Worm (Caenorhabditis elegans) whole organism, L1 larva: ENCODE data around the gene plpp-1.1.

Experiments
- C04F5.9 ChIP-seq: sonication (generic microtip); optimal IDR thresholded peaks from 2 replicates; lab custom pipeline; 2016; ENCODE audit warnings: missing genetic modification characterization, missing compliant biosample characterization
- ces-1 ChIP-seq: fragments of 150-350 bp; optimal IDR thresholded peaks from 2 replicates; lab custom pipeline; 2014; ENCODE audit warnings: missing biosample characterization, missing genetic modification reagents, missing genetic modification characterization
- dpl-1 ChIP-seq, 3 experiments: fragments of 150-350 bp in 2 of 3; sonication (generic microtip) in 1 of 3; optimal IDR thresholded peaks; 2 replicates each; lab custom pipeline; 2014 to 2017; ENCODE audit warnings: missing biosample characterization in 3 of 3, missing genetic modification characterization in 3 of 3, missing genetic modification reagents in 3 of 3
- efl-1 ChIP-seq, 4 experiments: fragments of 150-350 bp; optimal IDR thresholded peaks in 3 of 4; peaks in 1 of 4; 1 replicate in 1 of 4; 2 replicates in 3 of 4; lab custom pipeline; 2014; ENCODE audit warnings: missing biosample characterization in 2 of 4, missing genetic modification characterization in 2 of 4, missing genetic modification reagents in 2 of 4
- jun-1 ChIP-seq: fragments of 150-350 bp; optimal IDR thresholded peaks from 2 replicates; lab custom pipeline; 2014; ENCODE audit warnings: missing biosample characterization, missing genetic modification reagents, missing genetic modification characterization
- mep-1 ChIP-seq: fragments of 150-350 bp; optimal IDR thresholded peaks from 2 replicates; lab custom pipeline; 2014; ENCODE audit warnings: missing biosample characterization, missing genetic modification characterization
- nhr-237 ChIP-seq: fragments of 150-350 bp; optimal IDR thresholded peaks from 2 replicates; lab custom pipeline; 2014; ENCODE audit warnings: missing biosample characterization, missing genetic modification characterization
- nhr-28 ChIP-seq: fragments of 150-350 bp; optimal IDR thresholded peaks from 2 replicates; lab custom pipeline; 2014; ENCODE audit warnings: missing biosample characterization, missing genetic modification characterization
- nhr-76 ChIP-seq: sonication (generic microtip); optimal IDR thresholded peaks from 2 replicates; lab custom pipeline; 2017; ENCODE audit warnings: missing biosample characterization, missing genetic modification characterization
- unc-130 ChIP-seq: fragments of 150-350 bp; optimal IDR thresholded peaks from 2 replicates; lab custom pipeline; 2017; ENCODE audit warnings: missing biosample characterization, missing genetic modification characterization, inconsistent platforms
- ztf-11 ChIP-seq, 2 experiments: sonication (generic microtip); optimal IDR thresholded peaks; 2 replicates each; lab custom pipeline; 2016 to 2017; ENCODE audit warnings: missing genetic modification characterization in 2 of 2, missing biosample characterization in 1 of 2, missing compliant biosample characterization in 1 of 2

DNA sequence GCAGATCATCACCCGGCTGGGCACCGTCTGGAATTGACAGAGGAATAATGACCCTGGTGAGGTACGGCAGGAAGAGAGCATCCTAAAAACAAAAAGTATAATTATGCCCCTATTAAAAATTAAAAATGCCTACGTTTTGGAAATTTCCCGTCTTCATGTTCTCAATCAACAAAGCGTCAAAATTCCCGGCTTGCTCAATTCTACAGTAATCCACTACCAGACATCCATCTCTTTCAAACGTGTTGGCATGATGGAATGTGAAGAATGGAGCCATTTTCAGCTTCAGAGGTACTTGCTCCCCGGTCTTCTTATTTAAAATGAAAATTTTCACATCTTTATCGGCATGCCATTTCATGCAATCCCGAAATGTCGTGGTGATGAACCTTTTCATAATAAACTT is 18.5 kb downstream of the plpp-1.1 start:
- TF ChIP-seq jun-1 (tag; lab: Kevin White, UChicago): no peak
- no peak for TF ChIP-seq ztf-11 (tag; optimal IDR thresholded peaks at IDR 0.05; lab: Kevin White, UChicago)
- TF ChIP-seq dpl-1 (GFP tag; optimal IDR thresholded peaks at IDR 0.05; lab: Kevin White, UChicago): no peak
- TF ChIP-seq unc-130 (tag; lab: Kevin White, UChicago): no peak
- no peak for TF ChIP-seq nhr-76 (tag; lab: Kevin White, UChicago)
- no peak for TF ChIP-seq nhr-237 (tag; lab: Kevin White, UChicago)
- no peak for TF ChIP-seq nhr-28
- no peak for TF ChIP-seq C04F5.9 (tag; lab: Kevin White, UChicago)
- TF ChIP-seq mep-1 (tag; lab: Kevin White, UChicago): no peak
- no peak for TF ChIP-seq efl-1 (optimal IDR thresholded peaks at IDR 0.05; lab: Kevin White, UChicago)
- TF ChIP-seq efl-1 (GFP tag; optimal IDR thresholded peaks at IDR 0.05 in 1 of 2; lab: Kevin White, UChicago): no peak
- no peak for TF ChIP-seq ces-1
